Worm (Caenorhabditis elegans): ENCODE results near the gene srx-6.

ce11 chrV:7288699-7289098, 24.4 kb downstream of the srx-6 start, which contains the start of gene C13A2.1:
- TF ChIP-seq nhr-11 (tag; optimal IDR thresholded peaks at IDR 0.05) (no peak), ceh-20 (GFP tag; IDR thresholded peaks at IDR 0.05) (no peak), snpc-4 (tag; optimal IDR thresholded peaks at IDR 0.05) (no peak), mep-1 (tag; optimal IDR thresholded peaks at IDR 0.05) (no peak), lim-7 (GFP tag; IDR thresholded peaks at IDR 0.05) (no peak), dve-1 (tag; optimal IDR thresholded peaks at IDR 0.05; ENCODE audit: insufficient read depth) (no peak), ama-1 (optimal IDR thresholded peaks at IDR 0.05) (no peak), ztf-11 (tag; optimal IDR thresholded peaks at IDR 0.05) (no peak), lin-29 (GFP tag; IDR thresholded peaks at IDR 0.05) (no peak), aha-1 (tag) (no peak), egl-27 (tag; optimal IDR thresholded peaks at IDR 0.05) (no peak), pha-4 (GFP tag; IDR thresholded peaks at IDR 0.05) (no peak), pha-4 (tag; optimal IDR thresholded peaks at IDR 0.05) (no peak)
